Fruit fly (Drosophila melanogaster) whole organism, embryonic: ENCODE measurements around the gene CG14072.

Experiments used
- Aef1 ChIP-seq: fragments of 200-800 bp; sonication (Bioruptor generic); IDR thresholded peaks from 3 replicates; pipeline ENCODE4 v1.3.6; 2022; ENCODE audit warnings: missing biosample characterization, missing genetic modification characterization
- CG10654 ChIP-seq: fragments of 200-800 bp; sonication (Bioruptor generic); optimal IDR thresholded peaks from 2 replicates; lab custom pipeline; 2016; ENCODE audit warnings: missing biosample characterization, missing genetic modification characterization
- CG11723 ChIP-seq: fragments of 200-800 bp; sonication (Bioruptor generic); optimal IDR thresholded peaks from 2 replicates; lab custom pipeline; 2017; ENCODE audit warnings: missing biosample characterization, mild to moderate bottlenecking, missing genetic modification characterization
- CG13287 ChIP-seq: fragments of 200-800 bp; sonication (Bioruptor generic); IDR thresholded peaks from 2 replicates; pipeline ENCODE4 v1.3.6; 2022; ENCODE audit warnings: missing biosample characterization, missing genetic modification characterization; ENCODE audit not compliant: partially characterized antibody
- CG14050 ChIP-seq: fragments of 200-800 bp; sonication (Bioruptor generic); IDR thresholded peaks from 3 replicates; pipeline ENCODE4 v1.3.6; 2022; ENCODE audit warnings: missing biosample characterization, missing genetic modification characterization
- CG17359 ChIP-seq: fragments of 200-800 bp; sonication (Bioruptor generic); optimal IDR thresholded peaks from 3 replicates; lab custom pipeline; 2018; ENCODE audit warnings: missing biosample characterization, mild to moderate bottlenecking, missing genetic modification characterization, moderate library complexity
- CG17829 ChIP-seq: fragments of 200-800 bp; optimal IDR thresholded peaks from 2 replicates; lab custom pipeline; 2019; ENCODE audit warnings: missing biosample characterization, mild to moderate bottlenecking, missing genetic modification characterization, moderate library complexity
- CG18599 ChIP-seq: fragments of 200-800 bp; sonication (Bioruptor generic); optimal IDR thresholded peaks from 3 replicates; lab custom pipeline; 2017; ENCODE audit warnings: missing biosample characterization, missing genetic modification characterization, mild to moderate bottlenecking, moderate library complexity, missing genetic modification reagents
- CG3163 ChIP-seq: fragments of 200-800 bp; sonication (Bioruptor generic); optimal IDR thresholded peaks from 3 replicates; lab custom pipeline; 2016; ENCODE audit warnings: missing biosample characterization, missing genetic modification characterization
- CG34422 ChIP-seq: fragments of 200-800 bp; sonication (Bioruptor generic); IDR thresholded peaks from 3 replicates; pipeline ENCODE4 v1.3.6; 2022; ENCODE audit warnings: missing biosample characterization, missing genetic modification characterization
- CG6689 ChIP-seq: fragments of 200-800 bp; sonication (Bioruptor generic); IDR thresholded peaks from 2 replicates; pipeline ENCODE4 v1.3.6; 2022; ENCODE audit warnings: missing biosample characterization, missing genetic modification characterization
- CG6791 ChIP-seq: fragments of 200-800 bp; sonication (Bioruptor generic); IDR thresholded peaks from 3 replicates; pipeline ENCODE4 v1.3.6; 2022; ENCODE audit warnings: missing biosample characterization, missing genetic modification characterization; ENCODE audit not compliant: partially characterized antibody
- CG7745 ChIP-seq: fragments of 200-800 bp; sonication (Bioruptor generic); optimal IDR thresholded peaks from 2 replicates; lab custom pipeline; 2018; ENCODE audit warnings: missing biosample characterization, mild to moderate bottlenecking, missing genetic modification characterization, moderate library complexity
- CG7786 ChIP-seq: fragments of 200-800 bp; sonication (Bioruptor generic); optimal IDR thresholded peaks from 2 replicates; lab custom pipeline; 2016; ENCODE audit warnings: missing biosample characterization, missing genetic modification characterization
- CG8359 ChIP-seq: fragments of 200-800 bp; sonication (Bioruptor generic); optimal IDR thresholded peaks from 2 replicates; lab custom pipeline; 2017; ENCODE audit warnings: missing biosample characterization, mild to moderate bottlenecking, missing genetic modification characterization, borderline replicate concordance
- CG9215 ChIP-seq: fragments of 200-800 bp; sonication (Bioruptor generic); IDR thresholded peaks from 2 replicates; pipeline ENCODE4 v1.3.6; 2022; ENCODE audit warnings: missing biosample characterization, missing genetic modification characterization
- CG9817 ChIP-seq: fragments of 200-800 bp; sonication (Bioruptor generic); optimal IDR thresholded peaks from 2 replicates; lab custom pipeline; 2018; ENCODE audit warnings: missing biosample characterization, mild to moderate bottlenecking, missing genetic modification characterization, moderate library complexity
- CoRest ChIP-seq: fragments of 200-800 bp; sonication (Bioruptor generic); optimal IDR thresholded peaks from 3 replicates; lab custom pipeline; 2018; ENCODE audit warnings: missing biosample characterization, mild to moderate bottlenecking, missing genetic modification characterization, moderate library complexity
- Dbx ChIP-seq: fragments of 200-800 bp; sonication (Bioruptor generic); IDR thresholded peaks from 3 replicates; pipeline ENCODE4 v1.3.6; 2022; ENCODE audit warnings: missing biosample characterization, missing genetic modification characterization
- Dip2 ChIP-seq: fragments of 200-800 bp; sonication (Bioruptor generic); IDR thresholded peaks from 2 replicates; pipeline ENCODE4 v1.3.6; 2022; ENCODE audit warnings: missing biosample characterization, missing genetic modification characterization
- Drgx ChIP-seq: fragments of 200-800 bp; sonication (Bioruptor generic); IDR thresholded peaks from 2 replicates; pipeline ENCODE4 v1.3.6; 2022; ENCODE audit warnings: missing biosample characterization, missing genetic modification characterization
- ERR ChIP-seq: fragments of 200-800 bp; sonication (Bioruptor generic); optimal IDR thresholded peaks from 2 replicates; lab custom pipeline; 2016; ENCODE audit warnings: missing biosample characterization, missing genetic modification characterization
- Eip74EF ChIP-seq, 2 experiments: fragments of 200-800 bp in 1 of 2; fragments of >200 bp in 1 of 2; sonication (Bioruptor generic) in 1 of 2; optimal IDR thresholded peaks; 2 replicates each; lab custom pipeline; 2017 to 2019; ENCODE audit warnings: missing biosample characterization in 2 of 2, missing genetic modification characterization in 2 of 2, mild to moderate bottlenecking in 1 of 2, moderate library complexity in 1 of 2
- Oli ChIP-seq: fragments of 200-800 bp; sonication (Bioruptor generic); optimal IDR thresholded peaks from 2 replicates; lab custom pipeline; 2018; ENCODE audit warnings: missing biosample characterization, mild to moderate bottlenecking, missing genetic modification characterization, moderate library complexity
- PHDP ChIP-seq: fragments of 200-800 bp; sonication (Bioruptor generic); optimal IDR thresholded peaks from 3 replicates; lab custom pipeline; 2018; ENCODE audit warnings: missing biosample characterization, mild to moderate bottlenecking, missing genetic modification characterization, moderate library complexity
- Ravus ChIP-seq: fragments of 200-800 bp; sonication (Bioruptor generic); IDR thresholded peaks from 2 replicates; pipeline ENCODE4 v1.3.6; 2022; ENCODE audit warnings: missing biosample characterization, missing genetic modification characterization
- Stat92E ChIP-seq, 3 experiments: fragments of >200 bp in 2 of 3; fragments of 200-800 bp in 1 of 3; sonication (Bioruptor generic) in 1 of 3; optimal IDR thresholded peaks; 2 replicates each; lab custom pipeline; 2017 to 2019; ENCODE audit warnings: missing biosample characterization in 3 of 3, missing genetic modification characterization in 3 of 3, mild to moderate bottlenecking in 1 of 3, moderate library complexity in 1 of 3
- Xbp1 ChIP-seq: fragments of 200-800 bp; sonication (Bioruptor generic); optimal IDR thresholded peaks from 3 replicates; lab custom pipeline; 2016; ENCODE audit warnings: missing biosample characterization, mild to moderate bottlenecking, missing genetic modification characterization
- az2 ChIP-seq: fragments of 200-800 bp; sonication (Bioruptor generic); optimal IDR thresholded peaks from 3 replicates; lab custom pipeline; 2016; ENCODE audit warnings: missing biosample characterization, missing genetic modification characterization
- bsh ChIP-seq, 2 experiments: fragments of 200-800 bp; sonication (Bioruptor generic); optimal IDR thresholded peaks; 2 replicates each; lab custom pipeline; 2017 to 2018; ENCODE audit warnings: mild to moderate bottlenecking in 2 of 2, missing biosample characterization in 2 of 2, missing genetic modification characterization in 2 of 2, moderate library complexity in 1 of 2
- croc ChIP-seq: fragments of 200-800 bp; sonication (Bioruptor generic); conservative IDR thresholded peaks from 3 replicates; pipeline ENCODE4 v1.3.6; 2022; ENCODE audit warnings: missing biosample characterization, missing genetic modification characterization
- crol ChIP-seq: fragments of 200-800 bp; sonication (Bioruptor generic); IDR thresholded peaks from 2 replicates; pipeline ENCODE4 v1.3.6; 2022; ENCODE audit warnings: missing biosample characterization, missing genetic modification characterization
- dmrt99B ChIP-seq: fragments of 200-800 bp; sonication (Bioruptor generic); optimal IDR thresholded peaks from 2 replicates; lab custom pipeline; 2018; ENCODE audit warnings: missing biosample characterization, mild to moderate bottlenecking, missing genetic modification characterization, moderate library complexity
- fd96Cb ChIP-seq: fragments of 200-800 bp; sonication (Bioruptor generic); optimal IDR thresholded peaks from 2 replicates; lab custom pipeline; 2018; ENCODE audit warnings: missing biosample characterization, mild to moderate bottlenecking, missing genetic modification characterization, moderate library complexity
- gfzf ChIP-seq: fragments of 200-800 bp; sonication (Bioruptor generic); optimal IDR thresholded peaks from 2 replicates; lab custom pipeline; 2016; ENCODE audit warnings: missing biosample characterization, mild to moderate bottlenecking, missing genetic modification characterization, moderate library complexity
- gsb-n ChIP-seq: fragments of 200-800 bp; sonication (Bioruptor generic); optimal IDR thresholded peaks from 3 replicates; lab custom pipeline; 2018; ENCODE audit warnings: missing biosample characterization, mild to moderate bottlenecking, missing genetic modification characterization
- mam ChIP-seq: fragments of 200-800 bp; sonication (Bioruptor generic); optimal IDR thresholded peaks from 3 replicates; lab custom pipeline; 2016; ENCODE audit warnings: missing biosample characterization, missing genetic modification characterization
- mld ChIP-seq: fragments of 200-800 bp; sonication (Bioruptor generic); IDR thresholded peaks from 3 replicates; pipeline ENCODE4 v1.3.6; 2022; ENCODE audit warnings: missing biosample characterization, missing genetic modification characterization; ENCODE audit not compliant: partially characterized antibody
- pan ChIP-seq, 4 experiments: fragments of >200 bp in 3 of 4; fragments of 200-800 bp in 1 of 4; sonication (Bioruptor generic) in 1 of 4; optimal IDR thresholded peaks in 3 of 4; IDR thresholded peaks in 1 of 4; 2 replicates each; pipeline versions ENCODE4 v1.3.6 to Lab custom; 2017 to 2022; ENCODE audit warnings: missing biosample characterization in 2 of 4, missing genetic modification characterization in 2 of 4, mixed read lengths in 1 of 4
- phol ChIP-seq: fragments of 200-800 bp; sonication (Bioruptor generic); optimal IDR thresholded peaks from 3 replicates; lab custom pipeline; 2018; ENCODE audit warnings: missing biosample characterization, mild to moderate bottlenecking, missing genetic modification characterization, moderate library complexity
- prd ChIP-seq, 3 experiments: fragments of >200 bp in 2 of 3; fragments of 200-800 bp in 1 of 3; sonication (Bioruptor generic) in 1 of 3; optimal IDR thresholded peaks in 2 of 3; IDR thresholded peaks in 1 of 3; 2 replicates in 2 of 3; 3 replicates in 1 of 3; pipeline versions ENCODE4 v1.3.6 to Lab custom; 2017 to 2022; ENCODE audit warnings: missing biosample characterization in 1 of 3, missing genetic modification characterization in 1 of 3
- pzg ChIP-seq: fragments of 200-800 bp; sonication (Bioruptor generic); optimal IDR thresholded peaks from 3 replicates; lab custom pipeline; 2018; ENCODE audit warnings: missing biosample characterization, mild to moderate bottlenecking, missing genetic modification characterization, moderate library complexity
- salm ChIP-seq: fragments of 200-800 bp; sonication (Bioruptor generic); optimal IDR thresholded peaks from 2 replicates; lab custom pipeline; 2018; ENCODE audit warnings: missing biosample characterization, mild to moderate bottlenecking, missing genetic modification characterization
- seq ChIP-seq: fragments of 200-800 bp; sonication (Bioruptor generic); IDR thresholded peaks from 2 replicates; pipeline ENCODE4 v1.3.6; 2022; ENCODE audit warnings: missing biosample characterization, missing genetic modification characterization
- yki ChIP-seq: fragments of >200 bp; optimal IDR thresholded peaks from 3 replicates; lab custom pipeline; 2018
- zen ChIP-seq: fragments of 200-800 bp; sonication (Bioruptor generic); optimal IDR thresholded peaks from 3 replicates; lab custom pipeline; 2018; ENCODE audit warnings: missing biosample characterization, mild to moderate bottlenecking, missing genetic modification characterization, moderate library complexity
- zfh1 ChIP-seq: fragments of 200-800 bp; sonication (Bioruptor generic); IDR thresholded peaks from 3 replicates; pipeline ENCODE4 v1.3.6; 2022; ENCODE audit warnings: missing biosample characterization, missing genetic modification characterization

CG14072 gene

DNA sequence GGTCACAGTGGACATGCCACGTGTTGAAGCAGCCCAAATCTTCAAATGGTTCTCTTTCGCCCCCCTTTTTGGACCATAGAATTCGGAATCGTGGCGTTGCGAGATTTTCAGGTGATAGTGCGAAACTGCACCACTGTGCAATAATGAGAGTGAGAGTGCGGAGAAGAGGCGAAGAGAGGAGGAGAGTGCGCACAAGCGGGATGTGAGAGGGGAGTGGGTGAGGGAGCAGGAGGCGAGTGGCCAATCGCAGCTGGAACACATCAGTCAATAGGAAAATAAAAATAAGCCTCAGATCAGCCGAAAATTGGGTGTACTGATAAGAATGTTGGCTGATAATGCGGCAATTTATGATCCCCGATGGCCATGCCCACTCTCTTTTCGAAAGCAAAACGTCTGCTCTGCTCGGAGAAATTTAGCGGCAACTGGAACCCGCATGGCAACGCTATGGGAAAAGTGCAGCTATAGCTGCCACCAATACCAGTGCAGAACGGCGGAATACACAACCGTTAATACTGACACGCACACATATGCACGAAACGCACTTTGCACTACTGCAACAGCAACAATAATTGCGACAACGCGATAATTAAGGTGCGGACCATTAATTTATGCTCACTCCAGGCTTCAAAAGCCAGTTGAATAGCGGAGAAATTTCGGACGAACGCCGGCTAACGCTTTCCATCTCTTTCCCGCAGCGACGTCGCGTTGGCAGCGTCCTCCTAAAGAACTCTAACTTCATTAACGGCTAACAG is 31.0 kb downstream of the CG14072 start (continued):
- TF ChIP-seq CG11723 (no peak), CG34422 (GFP tag; lab: Robert Waterston, UW) (peak; percentile 72; the same call in 2 of the 3 replicates), mld (GFP tag; lab: Robert Waterston, UW) (no peak), dmrt99B (tag; lab: Kevin White, UChicago) (no peak), Drgx (GFP tag; lab: Robert Waterston, UW) (no peak; the same call in 1 of the 2 replicates), ERR (GFP tag; lab: Kevin White, UChicago) (peak; percentile 13), bsh (GFP tag; optimal IDR thresholded peaks at IDR 0.05; lab: Kevin White, UChicago) (peak; percentile 23 to 66), prd (optimal IDR thresholded peaks at IDR 0.05; lab: Kevin White, UChicago) (no peak), prd (GFP tag; IDR thresholded peaks at IDR 0.05; lab: Robert Waterston, UW) (no peak; the same call in 2 of the 3 replicates), Xbp1 (GFP tag; lab: Kevin White, UChicago) (peak; percentile 34), CG13287 (no peak), Ravus (no peak), CG9817 (no peak), seq (GFP tag; lab: Robert Waterston, UW) (no peak), phol (no peak), Aef1 (GFP tag; lab: Robert Waterston, UW) (no peak), salm (no peak), Dbx (GFP tag; lab: Robert Waterston, UW) (no peak), pan (optimal IDR thresholded peaks at IDR 0.05; lab: Kevin White, UChicago) (no peak), pan (GFP tag; optimal IDR thresholded peaks at IDR 0.05 in 1 of 2, IDR thresholded peaks at IDR 0.05 in 1 of 2) (no peak), pzg (GFP tag; lab: Kevin White, UChicago) (peak; percentile 1), Oli (tag; lab: Kevin White, UChicago) (no peak), CG7786 (GFP tag; lab: Kevin White, UChicago) (no peak), CG7745 (no peak), PHDP (tag; lab: Kevin White, UChicago) (no peak), CG6689 (no peak), az2 (GFP tag; lab: Kevin White, UChicago) (no peak), CG17359 (peak; percentile 17), Stat92E (GFP tag; optimal IDR thresholded peaks at IDR 0.05; lab: Kevin White, UChicago) (no peak), mam (GFP tag; lab: Kevin White, UChicago) (peak; percentile 24), zen (tag; lab: Kevin White, UChicago) (no peak), CoRest (no peak), CG14050 (GFP tag; lab: Robert Waterston, UW) (no peak), crol (peak; percentile 97), fd96Cb (no peak), Dip2 (GFP tag; lab: Robert Waterston, UW) (no peak), CG17829 (tag; lab: Kevin White, UChicago) (no peak), CG6791 (GFP tag; lab: Robert Waterston, UW) (peak; percentile 46; the same call in 2 of the 3 replicates), CG18599 (GFP tag; lab: Kevin White, UChicago) (peak; percentile 36), CG9215 (GFP tag; lab: Robert Waterston, UW) (no peak), gfzf (GFP tag; lab: Kevin White, UChicago) (no peak), CG3163 (no peak), gsb-n (tag; lab: Kevin White, UChicago) (no peak), Eip74EF (GFP tag; optimal IDR thresholded peaks at IDR 0.05; lab: Kevin White, UChicago) (no peak), croc (no peak), zfh1 (no peak), yki (lab: Kevin White, UChicago) (no peak), CG10654 (GFP tag; lab: Kevin White, UChicago) (no peak), CG8359 (GFP tag; lab: Kevin White, UChicago) (no peak)
